Fruit fly (Drosophila melanogaster) ovary, adult (tissue): ENCODE measurements around the gene CG18268.

Source experiments
- CG17801 ChIP-seq: fragments of 200-800 bp; optimal IDR thresholded peaks from 2 replicates; lab custom pipeline; 2019; ENCODE audit warnings: missing biosample characterization, mild to moderate bottlenecking, missing genetic modification characterization, moderate library complexity; ENCODE audit not compliant: partially characterized antibody

Gene CG18268

dm6 chr3R:7760970-7761558 lies 43.2 kb downstream of the CG18268 start:
- no peak for TF ChIP-seq CG17801 (GFP tag; lab: Kevin White, UChicago)

dm6 chr3R:7759486-7759885 lies 44.7 kb downstream of the CG18268 start, which contains the start of gene Sp7:
Gene Sp7 (plus strand): TSS chr3R:7759786.
- no peak for TF ChIP-seq CG17801 (GFP tag; lab: Kevin White, UChicago)

- no peak for TF ChIP-seq CG17801 (GFP tag; lab: Kevin White, UChicago)
These were observed 46.4 kb downstream of the CG18268 start, which contains the start of gene CG10919 for dm6 chr3R:7757822-7758221. Gene CG10919 (plus strand): TSS chr3R:7758122.

- TF ChIP-seq CG17801 (GFP tag; lab: Kevin White, UChicago): no peak
These were observed 50.7 kb downstream of the CG18268 start for dm6 chr3R:7753518-7753917.
